Worm (Caenorhabditis elegans) whole organism, L3 larva: Measurements from ENCODE around the gene sdz-35.

Experiments used
- elt-2 ChIP-seq: sonication (generic microtip); optimal IDR thresholded peaks from 2 replicates; lab custom pipeline; 2016; ENCODE audit warnings: missing genetic modification reagents, mild to moderate bottlenecking, missing genetic modification characterization, missing compliant biosample characterization
- unc-39 ChIP-seq: sonication (generic microtip); optimal IDR thresholded peaks from 4 replicates; lab custom pipeline; 2017; ENCODE audit warnings: missing biosample characterization, missing genetic modification characterization
- zag-1 ChIP-seq: fragments of 150-350 bp; optimal IDR thresholded peaks from 2 replicates; lab custom pipeline; 2014; ENCODE audit warnings: missing biosample characterization, missing genetic modification characterization

- TF ChIP-seq zag-1 (tag; lab: Kevin White, UChicago) (no peak), unc-39 (tag; lab: Kevin White, UChicago) (no peak), elt-2 (tag; lab: Kevin White, UChicago) (no peak)
Measured at ce11 chrII:3248043-3248718, 39.6 kb upstream of the sdz-35 start, which contains the start of the genes fbxc-50 and C17F4.2.
